Worm (Caenorhabditis elegans) whole organism, early embryonic: Measurements from ENCODE around the gene K05F1.9.

ENCODE experiments used
- aly-1 ChIP-seq: sonication (generic microtip); optimal IDR thresholded peaks from 2 replicates; lab custom pipeline; 2016; ENCODE audit warnings: missing genetic modification characterization, missing compliant biosample characterization
- ama-1 ChIP-seq: fragments of 150-350 bp; optimal IDR thresholded peaks from 2 replicates; lab custom pipeline; 2014
- ceh-13 ChIP-seq: fragments of 200-800 bp; sonication (Bioruptor generic); optimal IDR thresholded peaks from 2 replicates; lab custom pipeline; 2018; ENCODE audit warnings: mild to moderate bottlenecking, missing genetic modification characterization, missing compliant biosample characterization
- flt-1 ChIP-seq: fragments of 200-800 bp; sonication (Bioruptor generic); IDR thresholded peaks from 2 replicates; pipeline ENCODE4 v1.3.6; 2022; ENCODE audit warnings: missing genetic modification characterization, missing compliant biosample characterization
- hnd-1 ChIP-seq: sonication (generic microtip); optimal IDR thresholded peaks from 2 replicates; lab custom pipeline; 2016; ENCODE audit warnings: missing genetic modification characterization, missing compliant biosample characterization
- pes-1 ChIP-seq: fragments of 200-800 bp; sonication (Bioruptor generic); IDR thresholded peaks from 2 replicates; pipeline ENCODE4 v1.3.6; 2022; ENCODE audit warnings: missing genetic modification reagents, missing genetic modification characterization, missing compliant biosample characterization
- scrt-1 ChIP-seq: fragments of 200-800 bp; sonication (Bioruptor generic); IDR thresholded peaks from 2 replicates; pipeline ENCODE4 v1.3.6; 2022; ENCODE audit warnings: missing genetic modification characterization, missing compliant biosample characterization
- tbx-11 ChIP-seq: fragments of 200-800 bp; sonication (Bioruptor generic); IDR thresholded peaks from 2 replicates; pipeline ENCODE4 v1.3.6; 2022; ENCODE audit warnings: missing genetic modification characterization, missing compliant biosample characterization

DNA sequence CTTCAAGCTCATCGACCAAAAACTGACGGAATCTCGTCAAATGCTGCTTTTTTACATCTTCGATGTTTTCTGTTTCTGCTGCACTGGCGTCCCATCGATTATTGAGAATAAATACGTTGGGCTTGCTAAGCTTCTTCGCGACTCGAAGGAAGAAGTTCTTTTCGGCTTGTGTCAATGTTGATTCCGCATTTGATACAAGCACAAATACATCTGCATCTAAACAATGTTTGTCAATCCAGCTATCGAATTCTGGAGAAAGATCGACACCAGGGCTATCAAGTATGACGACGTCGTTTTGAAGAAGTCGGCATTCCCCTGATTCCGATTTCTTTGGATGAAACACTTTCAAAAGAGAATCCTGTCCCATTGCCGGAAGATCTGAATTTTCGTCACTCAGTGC, 34.2 kb upstream of the K05F1.9 start:
- TF ChIP-seq flt-1 (GFP tag; lab: Robert Waterston, UW) (no peak), aly-1 (tag; lab: Kevin White, UChicago) (no peak), ama-1 (no peak), pes-1 (GFP tag; lab: Robert Waterston, UW) (no peak), hnd-1 (tag; lab: Kevin White, UChicago) (no peak), scrt-1 (no peak), tbx-11 (no peak), ceh-13 (GFP tag; lab: Kevin White, UChicago) (no peak)
